Fruit fly (Drosophila melanogaster): ENCODE measurements around the gene CG31909.
A peak's percentile ranks its signal among the peaks of the same experiment; 100 is the strongest.

The CG31909 gene

dm6 chr2L:7258105-7258504 is 793 bp downstream of the CG31909 start (continued):
- TF ChIP-seq gt (GFP tag; IDR thresholded peaks at IDR 0.05): peak; percentile 30; the same call in 1 of the 2 replicates
- peak; percentile 67 for TF ChIP-seq CG7839 (tag; optimal IDR thresholded peaks at IDR 0.05)
- no peak for TF ChIP-seq Ada2b (GFP tag; IDR thresholded peaks at IDR 0.05)
- peak; percentile 17 for TF ChIP-seq Mad (GFP tag; optimal IDR thresholded peaks at IDR 0.05)
- TF ChIP-seq sr (GFP tag; IDR thresholded peaks at IDR 0.05): no peak
- no peak for TF ChIP-seq CG11723 (GFP tag; optimal IDR thresholded peaks at IDR 0.05)
- no peak for TF ChIP-seq CG13296 (GFP tag; optimal IDR thresholded peaks at IDR 0.05)
- peak; percentile 14 for TF ChIP-seq chn (GFP tag; optimal IDR thresholded peaks at IDR 0.05)
- peak; percentile 31; the same call in 1 of the 2 replicates for TF ChIP-seq H2.0 (GFP tag; IDR thresholded peaks at IDR 0.05)
- no peak for TF ChIP-seq CG17186 (GFP tag; optimal IDR thresholded peaks at IDR 0.05)
- no peak for TF ChIP-seq CG10565 (GFP tag; optimal IDR thresholded peaks at IDR 0.05)
- TF ChIP-seq CG11247 (GFP tag; IDR thresholded peaks at IDR 0.05): 0 out of 2 replicates have a peak, but pooled peaks have one; percentile 41
- peak; percentile 36; the same call in 1 of the 3 replicates for TF ChIP-seq tgo (GFP tag; IDR thresholded peaks at IDR 0.05)
- TF ChIP-seq CG18764 (GFP tag; optimal IDR thresholded peaks at IDR 0.05): peak; percentile 41
- TF ChIP-seq Usf (GFP tag; optimal IDR thresholded peaks at IDR 0.05): no peak
- peak; percentile 22 for TF ChIP-seq cato (GFP tag; optimal IDR thresholded peaks at IDR 0.05; ENCODE audit: borderline replicate concordance)
- no peak for TF ChIP-seq Elba2 (GFP tag; optimal IDR thresholded peaks at IDR 0.05)
- TF ChIP-seq schlank (tag; optimal IDR thresholded peaks at IDR 0.05): no peak
- no peak for TF ChIP-seq nerfin-1 (tag; optimal IDR thresholded peaks at IDR 0.05)
- TF ChIP-seq Myb (GFP tag; optimal IDR thresholded peaks at IDR 0.05): peak; percentile 36
- TF ChIP-seq ranshi (GFP tag; IDR thresholded peaks at IDR 0.05): no peak
- peak; percentile 84 for TF ChIP-seq Rfx (GFP tag; IDR thresholded peaks at IDR 0.05)
- TF ChIP-seq sna (GFP tag; IDR thresholded peaks at IDR 0.05; ENCODE audit: partially characterized antibody): no peak
- peak; percentile 10; the same call in 1 of the 3 replicates for TF ChIP-seq CG14050 (GFP tag; IDR thresholded peaks at IDR 0.05)
- peak; percentile 16 for TF ChIP-seq CG12744 (GFP tag; optimal IDR thresholded peaks at IDR 0.05)
- no peak for TF ChIP-seq CG6683 (GFP tag; optimal IDR thresholded peaks at IDR 0.05)
- TF ChIP-seq CG9932 (GFP tag; IDR thresholded peaks at IDR 0.05): peak; percentile 73
- TF ChIP-seq Rx (GFP tag; IDR thresholded peaks at IDR 0.05): 0 out of 2 replicates have a peak, but pooled peaks have one; percentile 34
- peak; percentile 11 for TF ChIP-seq da (GFP tag; optimal IDR thresholded peaks at IDR 0.05)
- TF ChIP-seq Bdp1 (GFP tag; optimal IDR thresholded peaks at IDR 0.05): peak; percentile 11
- TF ChIP-seq phol (tag; optimal IDR thresholded peaks at IDR 0.05): peak; percentile 46
- TF ChIP-seq dmrt11E (tag; optimal IDR thresholded peaks at IDR 0.05): peak; percentile 38
- no peak for TF ChIP-seq CG3726 (GFP tag; IDR thresholded peaks at IDR 0.05)
- TF ChIP-seq E2f1 (GFP tag; IDR thresholded peaks at IDR 0.05): peak; percentile 39; the same call in 1 of the 2 replicates
- no peak for TF ChIP-seq pros (GFP tag; optimal IDR thresholded peaks at IDR 0.05)
- TF ChIP-seq Oli (tag; optimal IDR thresholded peaks at IDR 0.05): peak; percentile 30
- peak; percentile 41; the same call in 2 of the 3 replicates for TF ChIP-seq CG16813 (GFP tag; IDR thresholded peaks at IDR 0.05; ENCODE audit: partially characterized antibody)
- TF ChIP-seq Ssrp (tag; optimal IDR thresholded peaks at IDR 0.05): peak; percentile 24
- TF ChIP-seq grau (tag; optimal IDR thresholded peaks at IDR 0.05): peak; percentile 68
- no peak for TF ChIP-seq Drgx (GFP tag; IDR thresholded peaks at IDR 0.05)
- no peak for TF ChIP-seq CG6765 (GFP tag; optimal IDR thresholded peaks at IDR 0.05)
- TF ChIP-seq Stat92E (GFP tag; optimal IDR thresholded peaks at IDR 0.05): no peak
- peak; percentile 66 for TF ChIP-seq CG14441 (GFP tag; IDR thresholded peaks at IDR 0.05)
- TF ChIP-seq wdn (GFP tag; IDR thresholded peaks at IDR 0.05): no peak
- TF ChIP-seq CG1832 (GFP tag; optimal IDR thresholded peaks at IDR 0.05): no peak
- TF ChIP-seq Dfd (GFP tag; optimal IDR thresholded peaks at IDR 0.05): no peak
- peak; percentile 16; the same call in 1 of the 2 replicates for TF ChIP-seq bbx (GFP tag; IDR thresholded peaks at IDR 0.05; ENCODE audit: partially characterized antibody)
- peak; percentile 54 for TF ChIP-seq CG7987 (GFP tag; optimal IDR thresholded peaks at IDR 0.05)
- TF ChIP-seq CG4854 (GFP tag; optimal IDR thresholded peaks at IDR 0.05): peak; percentile 34
- peak; percentile 32 for TF ChIP-seq Fer3 (tag; optimal IDR thresholded peaks at IDR 0.05)
